Fruit fly (Drosophila melanogaster): ENCODE data around the gene Syx7.

Syx7 gene

DNA sequence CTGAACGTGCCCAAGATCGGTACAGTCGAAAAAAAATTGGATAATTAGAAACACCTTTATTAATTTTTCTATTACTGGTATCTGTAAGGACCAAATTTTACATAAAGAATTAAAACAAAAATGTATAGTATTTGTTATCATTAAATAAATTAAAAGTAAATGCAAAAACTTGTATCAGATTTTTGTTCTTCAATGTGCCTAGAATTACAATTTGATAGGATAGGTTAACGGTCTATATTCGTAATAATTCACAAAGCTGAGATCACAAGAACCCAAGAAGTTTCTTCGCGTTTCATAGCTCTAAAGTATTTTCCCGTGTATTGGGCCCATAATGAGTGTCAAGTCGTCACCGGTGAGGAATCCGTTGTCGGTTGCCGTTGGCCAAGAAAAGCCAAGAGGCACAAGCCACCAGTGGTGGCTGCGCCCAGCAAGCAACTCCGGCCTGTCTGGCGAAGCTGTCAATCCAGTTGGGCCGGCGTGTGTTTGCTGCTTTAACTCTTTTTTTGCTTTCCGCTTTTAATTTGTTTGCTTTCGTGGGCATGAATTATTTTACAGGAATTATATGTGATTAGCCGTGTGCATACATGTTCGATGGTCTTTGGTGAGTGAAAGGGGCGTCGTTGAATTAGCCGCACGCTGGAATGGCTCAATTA lies 27.6 kb upstream of the Syx7 start:
- TF ChIP-seq CG4496 (GFP tag; IDR thresholded peaks at IDR 0.05) (0 out of 3 replicates have a peak, but pooled peaks have one; percentile 28), CG12605 (GFP tag; IDR thresholded peaks at IDR 0.05) (no peak), CG32121 (GFP tag; IDR thresholded peaks at IDR 0.05) (peak; percentile 47), D1 (tag; optimal IDR thresholded peaks at IDR 0.05) (peak; percentile 20), CG13204 (GFP tag; optimal IDR thresholded peaks at IDR 0.05) (peak; percentile 26), CG15710 (tag; optimal IDR thresholded peaks at IDR 0.05) (peak; percentile 79), CG8159 (tag; optimal IDR thresholded peaks at IDR 0.05) (peak; percentile 84), gl (tag; optimal IDR thresholded peaks at IDR 0.05) (no peak), CG8301 (tag; optimal IDR thresholded peaks at IDR 0.05) (peak; percentile 79), fd96Ca (GFP tag; IDR thresholded peaks at IDR 0.05) (0 out of 3 replicates have a peak, but pooled peaks have one; percentile 37), Ets98B (GFP tag; IDR thresholded peaks at IDR 0.05) (peak; percentile 16; the same call in 1 of the 2 replicates), CG10348 (GFP tag; IDR thresholded peaks at IDR 0.05) (no peak), Pif1A (GFP tag; optimal IDR thresholded peaks at IDR 0.05) (peak; percentile 69), CG17806 (tag; optimal IDR thresholded peaks at IDR 0.05) (no peak), EcR (GFP tag; optimal IDR thresholded peaks at IDR 0.05) (no peak), Pif1B (GFP tag; optimal IDR thresholded peaks at IDR 0.05) (peak; percentile 65), Snoo (tag; optimal IDR thresholded peaks at IDR 0.05) (no peak), rn (GFP tag; IDR thresholded peaks at IDR 0.05) (no peak), CG34367 (tag; optimal IDR thresholded peaks at IDR 0.05) (peak; percentile 56), CG14655 (GFP tag; optimal IDR thresholded peaks at IDR 0.05) (peak; percentile 84), CG9948 (tag; optimal IDR thresholded peaks at IDR 0.05) (peak; percentile 73)

DNA sequence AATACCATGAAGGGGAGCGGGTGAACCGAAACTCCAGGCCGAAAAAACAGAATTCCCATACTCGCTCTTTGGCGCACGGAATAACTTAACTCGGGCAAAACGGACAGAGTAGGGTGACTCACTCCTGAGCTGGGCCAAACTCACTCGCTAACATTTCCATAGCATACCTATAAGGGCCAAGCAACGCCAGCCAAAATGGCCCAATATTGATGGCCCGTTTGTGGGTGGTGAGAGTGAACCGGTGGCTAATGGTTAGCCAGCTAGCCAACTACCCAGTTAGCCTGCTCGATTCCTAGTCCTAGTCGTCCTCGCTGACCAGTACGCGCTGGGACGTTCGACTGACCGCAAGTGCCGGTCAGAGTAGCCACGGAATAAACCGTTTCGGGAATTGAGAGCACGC lies 18.1 kb upstream of the Syx7 start, which contains the start of gene CG33288:
CG33288 (plus strand) TSS at position 301 of the 400 bp plus-strand sequence.
- TF ChIP-seq fd96Ca (GFP tag; IDR thresholded peaks at IDR 0.05) (no peak), gl (tag; optimal IDR thresholded peaks at IDR 0.05) (no peak), CG8159 (tag; optimal IDR thresholded peaks at IDR 0.05) (no peak), CG17806 (tag; optimal IDR thresholded peaks at IDR 0.05) (no peak), CG13204 (GFP tag; optimal IDR thresholded peaks at IDR 0.05) (no peak), D1 (tag; optimal IDR thresholded peaks at IDR 0.05) (no peak), rn (GFP tag; IDR thresholded peaks at IDR 0.05) (no peak), CG4496 (GFP tag; IDR thresholded peaks at IDR 0.05) (no peak), Pif1B (GFP tag; optimal IDR thresholded peaks at IDR 0.05) (no peak), CG14655 (GFP tag; optimal IDR thresholded peaks at IDR 0.05) (no peak), CG34367 (tag; optimal IDR thresholded peaks at IDR 0.05) (no peak), CG12605 (GFP tag; IDR thresholded peaks at IDR 0.05) (no peak), CG8301 (tag; optimal IDR thresholded peaks at IDR 0.05) (no peak), CG32121 (GFP tag; IDR thresholded peaks at IDR 0.05) (no peak)

DNA sequence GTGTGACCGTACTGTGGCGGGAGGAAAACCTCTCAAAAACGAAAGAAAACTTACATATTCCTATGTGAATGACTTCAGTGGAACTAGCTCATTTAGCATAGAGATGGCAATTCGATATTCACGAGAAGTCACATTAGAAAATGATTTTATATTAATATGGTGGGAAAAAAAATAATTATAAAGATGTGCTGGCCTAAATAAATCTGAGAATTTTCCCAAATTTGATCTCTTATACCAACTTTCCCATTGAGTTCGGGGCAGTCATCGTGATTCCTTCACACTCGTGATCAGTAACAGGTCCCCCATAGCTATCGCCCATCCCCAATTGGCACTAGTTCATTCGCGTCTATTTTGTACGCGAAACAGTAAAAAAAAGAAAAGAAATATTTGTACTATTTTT lies 12.5 kb upstream of the Syx7 start, which contains the start of the genes barc and Aef1:
barc (minus strand) TSS at position 37 of the 400 bp plus-strand sequence.
Aef1 (plus strand) TSS at position 325 of the 400 bp plus-strand sequence.
- peak; percentile 81 for TF ChIP-seq CG8159 (tag; optimal IDR thresholded peaks at IDR 0.05)
- peak; percentile 49; the same call in 1 of the 2 replicates for TF ChIP-seq rn (GFP tag; IDR thresholded peaks at IDR 0.05)
- no peak for TF ChIP-seq CG12605 (GFP tag; IDR thresholded peaks at IDR 0.05)
- TF ChIP-seq CG8301 (tag; optimal IDR thresholded peaks at IDR 0.05): no peak
- TF ChIP-seq CG15710 (tag; optimal IDR thresholded peaks at IDR 0.05): peak; percentile 78
- peak; percentile 90 for TF ChIP-seq fd96Ca (GFP tag; IDR thresholded peaks at IDR 0.05)
- TF ChIP-seq CG34367 (tag; optimal IDR thresholded peaks at IDR 0.05): peak; percentile 69
- TF ChIP-seq CG13204 (GFP tag; optimal IDR thresholded peaks at IDR 0.05): no peak
- no peak for TF ChIP-seq Pif1A (GFP tag; optimal IDR thresholded peaks at IDR 0.05)
- TF ChIP-seq Ets98B (GFP tag; IDR thresholded peaks at IDR 0.05): peak; percentile 66
- peak; percentile 47 for TF ChIP-seq D1 (tag; optimal IDR thresholded peaks at IDR 0.05)
- TF ChIP-seq CG4496 (GFP tag; IDR thresholded peaks at IDR 0.05): peak; percentile 82
- TF ChIP-seq CG17806 (tag; optimal IDR thresholded peaks at IDR 0.05): peak; percentile 73
- peak; percentile 73; the same call in 1 of the 2 replicates for TF ChIP-seq CG32121 (GFP tag; IDR thresholded peaks at IDR 0.05)
- no peak for TF ChIP-seq Pif1B (GFP tag; optimal IDR thresholded peaks at IDR 0.05)
- TF ChIP-seq CG10348 (GFP tag; IDR thresholded peaks at IDR 0.05): peak; percentile 72

DNA sequence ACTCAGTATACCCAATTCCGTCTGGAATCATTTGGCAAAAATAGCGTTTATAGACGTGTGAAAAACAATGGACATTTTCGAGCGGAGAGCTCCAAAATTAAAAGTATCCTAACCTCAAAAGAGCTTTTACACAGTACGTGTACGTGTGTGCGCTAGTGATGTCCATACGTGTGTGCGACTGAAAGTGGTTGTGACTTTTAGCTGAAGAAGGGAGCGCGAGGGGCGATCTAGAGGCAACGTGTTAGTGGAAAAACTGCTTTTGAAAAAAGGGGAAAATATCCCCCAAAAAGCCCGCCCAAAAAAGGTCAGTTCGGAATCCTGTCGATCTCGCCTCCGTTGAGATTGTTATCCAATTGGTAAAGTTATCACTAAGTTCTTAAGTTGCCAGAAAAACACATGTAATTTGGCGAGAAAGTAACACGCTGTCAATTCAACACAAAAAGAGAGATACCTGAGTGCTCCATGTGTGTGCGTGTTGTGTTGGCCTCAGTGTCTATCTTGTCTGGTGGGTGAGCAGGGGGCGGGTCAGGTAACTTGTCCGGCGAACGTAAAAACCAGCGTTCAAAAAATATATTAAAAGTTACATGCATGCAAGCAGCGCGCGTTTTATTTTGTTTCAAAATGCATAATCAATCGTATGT lies 11.8 kb upstream of the Syx7 start:
- no peak for TF ChIP-seq rn (GFP tag; IDR thresholded peaks at IDR 0.05)
- TF ChIP-seq CG32121 (GFP tag; IDR thresholded peaks at IDR 0.05): peak; percentile 28; the same call in 1 of the 2 replicates

DNA sequence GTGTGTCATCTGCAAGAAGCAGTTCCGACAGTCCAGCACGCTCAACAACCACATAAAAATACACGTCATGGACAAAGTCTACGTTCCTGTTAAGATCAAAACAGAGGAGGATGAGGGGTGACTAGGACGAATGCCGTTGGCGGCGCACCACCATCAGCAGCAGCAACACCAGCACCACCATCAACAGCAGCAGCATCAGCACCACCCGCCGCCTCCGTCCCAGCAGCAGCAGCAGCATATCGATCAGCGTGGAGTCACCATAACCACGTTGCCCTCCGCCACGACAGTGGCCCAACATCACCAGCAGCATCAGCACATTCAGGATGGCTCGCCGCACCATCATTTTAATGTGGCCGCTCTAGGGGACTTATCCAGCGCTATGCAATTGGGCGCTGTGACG lies 9.5 kb upstream of the Syx7 start:
- TF ChIP-seq EcR (GFP tag; optimal IDR thresholded peaks at IDR 0.05): no peak
- TF ChIP-seq fd96Ca (GFP tag; IDR thresholded peaks at IDR 0.05): no peak
- TF ChIP-seq Snoo (tag; optimal IDR thresholded peaks at IDR 0.05): no peak

DNA sequence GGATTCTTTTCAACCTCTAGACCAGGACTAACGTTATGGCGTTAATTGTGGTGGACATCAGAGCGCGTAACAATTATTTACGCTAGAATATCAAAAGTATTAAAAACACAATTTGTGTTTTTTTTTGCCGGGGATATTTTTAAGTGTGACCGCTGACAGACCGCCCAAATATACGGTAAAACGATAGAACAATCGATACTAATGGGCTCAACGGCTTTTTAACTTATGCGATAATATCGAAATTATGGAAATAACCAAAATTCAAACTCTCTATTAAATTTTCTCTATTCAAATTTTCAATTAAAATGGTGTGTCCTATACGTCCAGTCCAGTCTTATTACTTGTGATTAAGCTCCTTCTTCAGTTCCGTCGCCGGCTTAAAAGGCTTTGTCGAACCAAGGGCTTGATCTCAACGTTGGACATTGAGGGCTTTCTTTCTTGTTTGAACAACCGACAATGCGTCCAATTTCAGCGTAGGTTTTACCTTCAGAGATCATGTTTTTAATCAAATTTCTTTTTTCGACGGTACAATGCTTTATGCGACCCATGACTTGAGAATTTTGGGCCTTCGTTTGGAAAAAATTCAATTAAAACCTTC lies 4.3 kb upstream of the Syx7 start, which contains the start of gene CG5664:
CG5664 (minus strand) TSS at position 148 of the 598 bp plus-strand sequence.
- TF ChIP-seq Pif1A (GFP tag; optimal IDR thresholded peaks at IDR 0.05): no peak
- TF ChIP-seq Snoo (tag; optimal IDR thresholded peaks at IDR 0.05): no peak
- no peak for TF ChIP-seq CG12605 (GFP tag; IDR thresholded peaks at IDR 0.05)
- TF ChIP-seq rn (GFP tag; IDR thresholded peaks at IDR 0.05): no peak
- TF ChIP-seq CG34367 (tag; optimal IDR thresholded peaks at IDR 0.05): no peak
- TF ChIP-seq Pif1B (GFP tag; optimal IDR thresholded peaks at IDR 0.05): no peak
- no peak for TF ChIP-seq CG17806 (tag; optimal IDR thresholded peaks at IDR 0.05)
- TF ChIP-seq CG32121 (GFP tag; IDR thresholded peaks at IDR 0.05): no peak
- no peak for TF ChIP-seq Ets98B (GFP tag; IDR thresholded peaks at IDR 0.05)
- TF ChIP-seq gl (tag; optimal IDR thresholded peaks at IDR 0.05): no peak
- no peak for TF ChIP-seq CG8301 (tag; optimal IDR thresholded peaks at IDR 0.05)
- TF ChIP-seq CG13204 (GFP tag; optimal IDR thresholded peaks at IDR 0.05): no peak
- no peak for TF ChIP-seq CG10348 (GFP tag; IDR thresholded peaks at IDR 0.05)
- no peak for TF ChIP-seq fd96Ca (GFP tag; IDR thresholded peaks at IDR 0.05)
- no peak for TF ChIP-seq EcR (GFP tag; optimal IDR thresholded peaks at IDR 0.05)
- no peak for TF ChIP-seq CG8159 (tag; optimal IDR thresholded peaks at IDR 0.05)

Measured in whole organism, pupa.